Worm (Caenorhabditis elegans) whole organism, midembryonic: ENCODE results near the gene F53B3.5.

ENCODE experiments used
- T22C8.4 ChIP-seq: fragments of 200-800 bp; sonication (Bioruptor generic); IDR thresholded peaks from 2 replicates; pipeline ENCODE4 v1.3.6; 2022; ENCODE audit warnings: missing genetic modification characterization, missing compliant biosample characterization
- cog-1 ChIP-seq: sonication (generic microtip); optimal IDR thresholded peaks from 2 replicates; lab custom pipeline; 2016; ENCODE audit warnings: missing genetic modification characterization, missing compliant biosample characterization
- flt-1 ChIP-seq: fragments of 200-800 bp; sonication (Bioruptor generic); IDR thresholded peaks from 2 replicates; pipeline ENCODE4 v1.3.6; 2022; ENCODE audit warnings: missing genetic modification characterization, missing compliant biosample characterization
- klf-2 ChIP-seq: fragments of 200-800 bp; sonication (Bioruptor generic); conservative IDR thresholded peaks from 2 replicates; pipeline ENCODE4 v1.3.6; 2022; ENCODE audit warnings: missing genetic modification reagents, missing genetic modification characterization, missing compliant biosample characterization
- tab-1 ChIP-seq: fragments of 200-800 bp; sonication (Bioruptor generic); IDR thresholded peaks from 2 replicates; pipeline ENCODE4 v1.3.6; 2022; ENCODE audit warnings: missing genetic modification characterization, missing compliant biosample characterization
- ztf-23 ChIP-seq: fragments of 200-800 bp; sonication (Bioruptor generic); IDR thresholded peaks from 2 replicates; pipeline ENCODE4 v1.3.6; 2022; ENCODE audit warnings: missing genetic modification reagents, missing genetic modification characterization, missing compliant biosample characterization
- ztf-29 ChIP-seq: fragments of 200-800 bp; sonication (Bioruptor generic); IDR thresholded peaks from 2 replicates; pipeline ENCODE4 v1.3.6; 2022; ENCODE audit warnings: missing genetic modification reagents, missing genetic modification characterization, missing compliant biosample characterization

ce11 chrX:2874598-2874997, 4.8 kb downstream of the F53B3.5 start:
- TF ChIP-seq T22C8.4 (GFP tag; lab: Robert Waterston, UW): no peak
- TF ChIP-seq ztf-29 (GFP tag; lab: Robert Waterston, UW): no peak
- no peak for TF ChIP-seq ztf-23
- TF ChIP-seq flt-1 (GFP tag; lab: Robert Waterston, UW): no peak
- TF ChIP-seq tab-1 (GFP tag; lab: Robert Waterston, UW): no peak
- no peak for TF ChIP-seq klf-2 (GFP tag; lab: Robert Waterston, UW)
- no peak for TF ChIP-seq cog-1 (tag; lab: Kevin White, UChicago)
